Fruit fly (Drosophila melanogaster): ENCODE data around the gene Pgant4.

DNA sequence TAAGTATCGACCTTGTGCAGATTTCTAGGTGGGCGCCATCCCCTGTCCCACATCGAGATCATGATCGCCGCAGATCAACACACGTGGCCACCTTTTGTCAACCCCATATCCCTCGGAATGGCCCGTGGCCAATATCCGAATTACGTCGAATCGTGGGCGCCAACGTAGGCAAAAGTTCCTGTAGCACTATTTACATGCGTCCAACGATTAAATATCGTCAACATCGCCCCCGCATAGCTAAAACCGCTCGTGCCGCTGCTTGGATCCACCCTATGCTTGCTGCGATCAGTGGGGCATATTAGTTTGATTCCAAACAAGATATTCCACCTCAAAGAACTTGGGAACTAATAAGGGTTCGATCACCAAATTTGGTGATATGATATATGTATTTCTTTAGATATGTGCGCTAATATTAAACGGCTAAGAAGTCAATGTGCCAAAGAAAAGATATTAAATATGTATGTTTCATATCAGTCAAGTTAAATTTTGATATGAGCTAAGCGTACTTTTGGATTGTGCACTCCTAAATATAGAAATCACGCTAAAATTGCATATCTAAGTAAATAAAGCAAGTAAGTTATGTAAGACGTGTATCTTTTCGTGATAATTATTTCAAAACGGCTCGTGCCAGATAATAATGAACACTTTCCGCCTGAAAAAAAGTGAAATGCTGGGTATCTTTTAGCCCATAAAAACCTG lies 4.8 kb downstream of the Pgant4 start:
- no peak for TF ChIP-seq CrebB (tag; optimal IDR thresholded peaks at IDR 0.05)
- TF ChIP-seq Xrp1 (GFP tag; IDR thresholded peaks at IDR 0.05): 0 out of 2 replicates have a peak, but pooled peaks have one; percentile 20
- TF ChIP-seq CG3726 (GFP tag; IDR thresholded peaks at IDR 0.05): no peak
- no peak for TF ChIP-seq dm (GFP tag; optimal IDR thresholded peaks at IDR 0.05)
- TF ChIP-seq gsb-n (tag; optimal IDR thresholded peaks at IDR 0.05): no peak
- TF ChIP-seq HmgD (GFP tag; optimal IDR thresholded peaks at IDR 0.05): no peak
- no peak for TF ChIP-seq Nf-YB (GFP tag; optimal IDR thresholded peaks at IDR 0.05)
- TF ChIP-seq CG8478 (optimal IDR thresholded peaks at IDR 0.05): no peak
- TF ChIP-seq klu (GFP tag; IDR thresholded peaks at IDR 0.05): no peak
- no peak for TF ChIP-seq CG18476 (GFP tag; optimal IDR thresholded peaks at IDR 0.05)
- TF ChIP-seq CG17361 (GFP tag; IDR thresholded peaks at IDR 0.05): peak; percentile 47; the same call in 1 of the 3 replicates
- no peak for TF ChIP-seq CG6689 (GFP tag; IDR thresholded peaks at IDR 0.05)
